Fruit fly (Drosophila melanogaster): ENCODE measurements around the gene CycT.

CycT gene

dm6 chr3L:17506830-17507229, 50.8 kb downstream of the CycT start:
- no peak for TF ChIP-seq BtbVII (GFP tag; optimal IDR thresholded peaks at IDR 0.05)
- TF ChIP-seq zfh2 (GFP tag; optimal IDR thresholded peaks at IDR 0.05): no peak
- no peak for TF ChIP-seq HHEX (GFP tag; optimal IDR thresholded peaks at IDR 0.05)
- TF ChIP-seq CG11696 (GFP tag; IDR thresholded peaks at IDR 0.05): peak; percentile 68
- TF ChIP-seq cg (GFP tag; optimal IDR thresholded peaks at IDR 0.05): peak; percentile 22

DNA sequence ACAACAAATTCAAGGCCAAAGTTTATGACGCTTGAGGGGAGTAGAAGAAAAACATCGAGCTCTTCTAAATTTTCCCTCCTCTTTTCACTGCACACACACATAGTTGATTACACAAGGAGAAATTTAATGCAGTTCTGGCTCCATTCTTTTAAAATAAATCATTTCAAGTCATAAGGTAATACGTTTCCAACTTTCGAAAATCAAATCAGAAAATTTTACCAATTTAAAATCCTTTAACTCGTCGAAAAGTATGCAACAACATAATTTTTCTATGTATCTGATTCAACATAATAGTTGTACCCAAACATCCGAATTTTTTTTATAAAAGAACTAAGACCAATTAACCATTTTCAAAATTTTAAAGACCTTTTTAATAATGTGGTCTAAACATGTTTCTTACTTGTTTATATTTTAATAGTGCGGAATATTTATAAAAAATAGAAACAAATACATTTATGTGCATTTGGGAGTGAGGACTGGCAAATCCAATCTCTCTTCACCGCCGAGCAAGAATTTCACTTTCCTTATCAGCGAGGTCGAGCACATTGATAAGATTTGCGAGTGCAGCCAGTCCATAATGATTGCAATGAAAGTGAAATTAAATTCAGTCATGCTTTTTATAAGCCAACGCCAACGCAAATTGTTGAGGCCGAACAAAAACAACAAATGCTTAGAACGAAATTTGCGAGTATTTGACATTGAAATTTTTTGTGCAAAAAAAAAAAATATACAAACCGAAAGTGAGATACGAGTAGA, 51.4 kb downstream of the CycT start:
- TF ChIP-seq Xrp1 (GFP tag; IDR thresholded peaks at IDR 0.05) (peak; percentile 17; the same call in 1 of the 2 replicates), run (tag; optimal IDR thresholded peaks at IDR 0.05) (no peak), row (GFP tag; IDR thresholded peaks at IDR 0.05) (peak; percentile 21; the same call in 1 of the 3 replicates), az2 (GFP tag; optimal IDR thresholded peaks at IDR 0.05) (peak; percentile 5), CG17328 (GFP tag; IDR thresholded peaks at IDR 0.05) (0 out of 2 replicates have a peak, but pooled peaks have one; percentile 23), CG8281 (tag; optimal IDR thresholded peaks at IDR 0.05) (no peak), grau (tag; optimal IDR thresholded peaks at IDR 0.05) (peak; percentile 14), Hr3 (GFP tag; optimal IDR thresholded peaks at IDR 0.05) (peak; percentile 2), CG2889 (GFP tag; IDR thresholded peaks at IDR 0.05) (no peak), CG14965 (GFP tag; optimal IDR thresholded peaks at IDR 0.05; ENCODE audit: borderline replicate concordance) (no peak), chinmo (GFP tag; IDR thresholded peaks at IDR 0.05; ENCODE audit: partially characterized antibody) (0 out of 4 replicates have a peak, but pooled peaks have one; percentile 21), CG17829 (tag; optimal IDR thresholded peaks at IDR 0.05) (peak; percentile 1), CG5953 (GFP tag; IDR thresholded peaks at IDR 0.05) (no peak), CG9932 (GFP tag; IDR thresholded peaks at IDR 0.05) (0 out of 2 replicates have a peak, but pooled peaks have one; percentile 5), CG12391 (tag; optimal IDR thresholded peaks at IDR 0.05) (peak; percentile 23), BEAF-32 (GFP tag; optimal IDR thresholded peaks at IDR 0.05) (no peak), Hsf (GFP tag; optimal IDR thresholded peaks at IDR 0.05) (peak; percentile 11), PHDP (tag; optimal IDR thresholded peaks at IDR 0.05) (peak; percentile 37), prd (optimal IDR thresholded peaks at IDR 0.05) (no peak), prd (GFP tag; IDR thresholded peaks at IDR 0.05) (no peak), Drgx (GFP tag; IDR thresholded peaks at IDR 0.05) (0 out of 2 replicates have a peak, but pooled peaks have one; percentile 14), CG17359 (tag; optimal IDR thresholded peaks at IDR 0.05) (peak; percentile 10), Sry-β (GFP tag; optimal IDR thresholded peaks at IDR 0.05) (no peak), Blimp-1 (GFP tag; optimal IDR thresholded peaks at IDR 0.05) (peak; percentile 12), peb (GFP tag; IDR thresholded peaks at IDR 0.05) (no peak), Dad (GFP tag; optimal IDR thresholded peaks at IDR 0.05) (no peak), CG7271 (tag; optimal IDR thresholded peaks at IDR 0.05) (no peak), Tbp (GFP tag; optimal IDR thresholded peaks at IDR 0.05) (no peak), slbo (GFP tag; IDR thresholded peaks at IDR 0.05) (peak; percentile 25; the same call in 1 of the 2 replicates), CG15696 (tag; optimal IDR thresholded peaks at IDR 0.05) (no peak), Sox102F (GFP tag; optimal IDR thresholded peaks at IDR 0.05) (peak; percentile 33), corto (GFP tag; optimal IDR thresholded peaks at IDR 0.05) (peak; percentile 42), CG30020 (tag; optimal IDR thresholded peaks at IDR 0.05) (no peak), sens (GFP tag) (peak; percentile 67), phol (tag; optimal IDR thresholded peaks at IDR 0.05) (peak; percentile 22), inv (GFP tag; IDR thresholded peaks at IDR 0.05; ENCODE audit: partially characterized antibody) (no peak), lbe (GFP tag; optimal IDR thresholded peaks at IDR 0.05) (peak; percentile 21), tio (GFP tag; optimal IDR thresholded peaks at IDR 0.05) (peak; percentile 23), CG11398 (GFP tag; optimal IDR thresholded peaks at IDR 0.05) (no peak), CG2120 (GFP tag; optimal IDR thresholded peaks at IDR 0.05) (peak; percentile 34), insv (GFP tag; optimal IDR thresholded peaks at IDR 0.05) (peak in 1 of 2 experiments; percentile 15), CG18262 (tag; optimal IDR thresholded peaks at IDR 0.05) (peak; percentile 16), lilli (GFP tag; optimal IDR thresholded peaks at IDR 0.05) (no peak)
